Worm (Caenorhabditis elegans) whole organism, L2 larva: ENCODE data around the gene F28C10.3.

Experiments
- C34F6.9 ChIP-seq: fragments of 150-350 bp; optimal IDR thresholded peaks from 2 replicates; lab custom pipeline; 2014; ENCODE audit warnings: missing biosample characterization, missing genetic modification characterization
- Y55F3AM.14 ChIP-seq: fragments of 200-800 bp; sonication (Bioruptor generic); optimal IDR thresholded peaks from 2 replicates; lab custom pipeline; 2018; ENCODE audit warnings: mild to moderate bottlenecking, missing genetic modification characterization, missing compliant biosample characterization
- ZK546.5 ChIP-seq: sonication (generic microtip); optimal IDR thresholded peaks from 2 replicates; lab custom pipeline; 2017; ENCODE audit warnings: missing biosample characterization, missing genetic modification characterization
- alr-1 ChIP-seq: fragments of 150-350 bp; optimal IDR thresholded peaks from 2 replicates; lab custom pipeline; 2014; ENCODE audit warnings: missing biosample characterization, missing genetic modification characterization
- aly-2 ChIP-seq: fragments of 150-350 bp; optimal IDR thresholded peaks from 2 replicates; lab custom pipeline; 2014; ENCODE audit warnings: missing biosample characterization, missing genetic modification characterization
- ama-1 ChIP-seq: fragments of 150-350 bp; optimal IDR thresholded peaks from 2 replicates; lab custom pipeline; 2018; ENCODE audit warnings: inconsistent platforms
- blmp-1 ChIP-seq: sonication (generic microtip); optimal IDR thresholded peaks from 2 replicates; lab custom pipeline; 2017; ENCODE audit warnings: missing genetic modification characterization, mild to moderate bottlenecking, missing compliant biosample characterization, antibody characterized with exemption, moderate library complexity; ENCODE audit not compliant: insufficient read depth
- ceh-16 ChIP-seq: fragments of 150-350 bp; optimal IDR thresholded peaks from 2 replicates; lab custom pipeline; 2014; ENCODE audit warnings: missing biosample characterization, missing genetic modification characterization
- ceh-82 ChIP-seq: fragments of 150-350 bp; optimal IDR thresholded peaks from 2 replicates; lab custom pipeline; 2014; ENCODE audit warnings: missing biosample characterization, missing genetic modification characterization
- crh-2 ChIP-seq: sonication (generic microtip); optimal IDR thresholded peaks from 2 replicates; lab custom pipeline; 2017; ENCODE audit warnings: missing biosample characterization, missing genetic modification characterization
- egl-27 ChIP-seq: sonication (generic microtip); optimal IDR thresholded peaks from 3 replicates; lab custom pipeline; 2017; ENCODE audit warnings: missing biosample characterization, missing genetic modification reagents, missing genetic modification characterization
- elt-1 ChIP-seq: fragments of 150-350 bp; optimal IDR thresholded peaks from 2 replicates; lab custom pipeline; 2014; ENCODE audit warnings: missing biosample characterization, missing genetic modification characterization
- elt-3 ChIP-seq: sonication (generic microtip); optimal IDR thresholded peaks from 2 replicates; lab custom pipeline; 2017; ENCODE audit warnings: missing biosample characterization, missing genetic modification characterization
- fos-1 ChIP-seq: fragments of 150-350 bp; optimal IDR thresholded peaks from 2 replicates; lab custom pipeline; 2014; ENCODE audit warnings: missing biosample characterization, missing genetic modification characterization
- lin-11 ChIP-seq: fragments of 150-350 bp; sonication (generic microtip); optimal IDR thresholded peaks from 2 replicates; lab custom pipeline; 2014; ENCODE audit warnings: missing biosample characterization, missing genetic modification characterization, inconsistent platforms, mixed read lengths
- lin-13 ChIP-seq: fragments of 150-350 bp; optimal IDR thresholded peaks from 2 replicates; lab custom pipeline; 2014; ENCODE audit warnings: missing biosample characterization, missing genetic modification reagents, missing genetic modification characterization
- lsy-2 ChIP-seq, 2 experiments: fragments of 150-350 bp in 1 of 2; sonication (generic microtip) in 1 of 2; optimal IDR thresholded peaks; 2 replicates each; lab custom pipeline; 2014 to 2017; ENCODE audit warnings: missing biosample characterization in 2 of 2, missing genetic modification characterization in 2 of 2
- mab-5 ChIP-seq: fragments of 150-350 bp; optimal IDR thresholded peaks from 2 replicates; lab custom pipeline; 2014; ENCODE audit warnings: missing biosample characterization, missing genetic modification characterization
- mbf-1 ChIP-seq: sonication (generic microtip); optimal IDR thresholded peaks from 2 replicates; lab custom pipeline; 2017; ENCODE audit warnings: missing biosample characterization, missing genetic modification characterization
- mdl-1 ChIP-seq, 2 experiments: fragments of 150-350 bp in 1 of 2; sonication (generic microtip) in 1 of 2; optimal IDR thresholded peaks; 2 replicates each; lab custom pipeline; 2017; ENCODE audit warnings: missing biosample characterization in 2 of 2, missing genetic modification characterization in 2 of 2
- nhr-10 ChIP-seq: sonication (generic microtip); optimal IDR thresholded peaks from 2 replicates; lab custom pipeline; 2017; ENCODE audit warnings: missing biosample characterization, missing genetic modification characterization
- nhr-11 ChIP-seq: fragments of 150-350 bp; optimal IDR thresholded peaks from 2 replicates; lab custom pipeline; 2014; ENCODE audit warnings: missing biosample characterization, missing genetic modification characterization
- nhr-12 ChIP-seq: fragments of 150-350 bp; optimal IDR thresholded peaks from 2 replicates; lab custom pipeline; 2014; ENCODE audit warnings: missing biosample characterization, missing genetic modification characterization
- nhr-129 ChIP-seq: fragments of 150-350 bp; optimal IDR thresholded peaks from 2 replicates; lab custom pipeline; 2014; ENCODE audit warnings: missing biosample characterization, missing genetic modification characterization
- nhr-21 ChIP-seq: fragments of 150-350 bp; optimal IDR thresholded peaks from 2 replicates; lab custom pipeline; 2014; ENCODE audit warnings: missing biosample characterization, missing genetic modification characterization
- nhr-23 ChIP-seq: fragments of 150-350 bp; optimal IDR thresholded peaks from 2 replicates; lab custom pipeline; 2014; ENCODE audit warnings: missing biosample characterization, missing genetic modification reagents, missing genetic modification characterization
- nhr-237 ChIP-seq: fragments of 150-350 bp; optimal IDR thresholded peaks from 2 replicates; lab custom pipeline; 2014; ENCODE audit warnings: missing biosample characterization, missing genetic modification characterization
- nhr-25 ChIP-seq: fragments of 150-350 bp; sonication (generic microtip); optimal IDR thresholded peaks from 3 replicates; lab custom pipeline; 2014; ENCODE audit warnings: missing biosample characterization, missing genetic modification characterization
- nhr-6 ChIP-seq: fragments of 150-350 bp; optimal IDR thresholded peaks from 2 replicates; lab custom pipeline; 2014; ENCODE audit warnings: missing biosample characterization, missing genetic modification characterization
- nhr-77 ChIP-seq: fragments of 150-350 bp; optimal IDR thresholded peaks from 2 replicates; lab custom pipeline; 2014; ENCODE audit warnings: missing biosample characterization, missing genetic modification characterization
- sem-4 ChIP-seq: fragments of 150-350 bp; optimal IDR thresholded peaks from 2 replicates; lab custom pipeline; 2014; ENCODE audit warnings: missing biosample characterization, missing genetic modification reagents, missing genetic modification characterization
- sma-3 ChIP-seq: sonication (generic microtip); optimal IDR thresholded peaks from 2 replicates; lab custom pipeline; 2016; ENCODE audit warnings: missing genetic modification reagents, missing genetic modification characterization, missing compliant biosample characterization
- sma-9 ChIP-seq, 2 experiments: fragments of 150-350 bp in 1 of 2; sonication (generic microtip) in 1 of 2; optimal IDR thresholded peaks; 2 replicates each; lab custom pipeline; 2014 to 2016; ENCODE audit warnings: missing genetic modification characterization in 2 of 2, mild to moderate bottlenecking in 1 of 2, missing biosample characterization in 1 of 2, missing compliant biosample characterization in 1 of 2, missing genetic modification reagents in 1 of 2, moderate library complexity in 1 of 2
- snpc-4 ChIP-seq: fragments of 150-350 bp; optimal IDR thresholded peaks from 2 replicates; lab custom pipeline; 2014; ENCODE audit warnings: missing biosample characterization, missing genetic modification characterization
- unc-55 ChIP-seq: fragments of 150-350 bp; sonication (generic microtip); optimal IDR thresholded peaks from 3 replicates; lab custom pipeline; 2014; ENCODE audit warnings: missing biosample characterization, missing genetic modification reagents, missing genetic modification characterization
- unc-62 ChIP-seq: fragments of 150-350 bp; optimal IDR thresholded peaks from 2 replicates; lab custom pipeline; 2014; ENCODE audit warnings: missing biosample characterization, missing genetic modification reagents, missing genetic modification characterization
- zag-1 ChIP-seq: fragments of 150-350 bp; optimal IDR thresholded peaks from 2 replicates; lab custom pipeline; 2014; ENCODE audit warnings: missing biosample characterization, missing genetic modification characterization
- ztf-1 ChIP-seq: fragments of 200-800 bp; sonication (Bioruptor generic); conservative IDR thresholded peaks from 2 replicates; pipeline ENCODE4 v1.3.6; 2022; ENCODE audit warnings: missing genetic modification characterization, missing compliant biosample characterization
- ztf-11 ChIP-seq: sonication (generic microtip); optimal IDR thresholded peaks from 2 replicates; lab custom pipeline; 2017; ENCODE audit warnings: missing biosample characterization, missing genetic modification characterization

The F28C10.3 gene

ce11 chrX:551175-551729 lies 15.6 kb upstream of the F28C10.3 start, which contains the start of gene F57C12.2:
Gene F57C12.2 (minus strand): TSS chrX:551392.
- TF ChIP-seq snpc-4 (tag; lab: Kevin White, UChicago) (peak; percentile 1), crh-2 (tag; lab: Kevin White, UChicago) (no peak), fos-1 (peak; percentile 85)
- TF ChIP-seq, all 48 proteins: peak for 2

ce11 chrX:542807-543206 lies 7.2 kb upstream of the F28C10.3 start, which contains the start of gene F28C10.1:
Gene F28C10.1 (plus strand): TSS chrX:543107.
- TF ChIP-seq aly-2 (tag; lab: Kevin White, UChicago) (no peak), C34F6.9 (tag; lab: Kevin White, UChicago) (no peak), blmp-1 (tag; lab: Kevin White, UChicago) (no peak), ama-1 (lab: Kevin White, UChicago) (no peak), zag-1 (no peak), mbf-1 (tag; lab: Kevin White, UChicago) (no peak), nhr-11 (tag; lab: Kevin White, UChicago) (no peak), lin-13 (GFP tag; lab: Kevin White, UChicago) (no peak), nhr-12 (tag; lab: Kevin White, UChicago) (no peak), unc-62 (GFP tag; lab: Kevin White, UChicago) (no peak), lsy-2 (tag; optimal IDR thresholded peaks at IDR 0.05; lab: Kevin White, UChicago) (no peak), mab-5 (tag; lab: Kevin White, UChicago) (no peak), nhr-21 (tag; lab: Kevin White, UChicago) (no peak), mdl-1 (tag; optimal IDR thresholded peaks at IDR 0.05; lab: Kevin White, UChicago) (no peak), lin-11 (tag; lab: Kevin White, UChicago) (no peak), nhr-23 (tag; lab: Kevin White, UChicago) (no peak), sma-3 (GFP tag; lab: Kevin White, UChicago) (no peak)

- no peak for TF ChIP-seq nhr-23 (tag; lab: Kevin White, UChicago)
- no peak for TF ChIP-seq sma-9 (GFP tag; optimal IDR thresholded peaks at IDR 0.05; lab: Kevin White, UChicago)
- no peak for TF ChIP-seq sma-9 (tag; optimal IDR thresholded peaks at IDR 0.05; lab: Kevin White, UChicago)
- TF ChIP-seq nhr-21 (tag; lab: Kevin White, UChicago), result no peak
- no peak for TF ChIP-seq nhr-237 (tag; lab: Kevin White, UChicago)
- no peak for TF ChIP-seq Y55F3AM.14 (GFP tag; lab: Kevin White, UChicago)
- no peak for TF ChIP-seq nhr-77 (tag; lab: Kevin White, UChicago)
- TF ChIP-seq sem-4 (tag; lab: Kevin White, UChicago), result no peak
- TF ChIP-seq nhr-11 (tag; lab: Kevin White, UChicago), result no peak
- TF ChIP-seq alr-1 (tag; lab: Kevin White, UChicago), result no peak
- TF ChIP-seq elt-3, result no peak
- no peak for TF ChIP-seq C34F6.9 (tag; lab: Kevin White, UChicago)
- TF ChIP-seq egl-27 (tag; lab: Kevin White, UChicago), result no peak
- TF ChIP-seq blmp-1 (tag; lab: Kevin White, UChicago), result no peak
- no peak for TF ChIP-seq lin-11 (tag; lab: Kevin White, UChicago)
- TF ChIP-seq ZK546.5 (tag; lab: Kevin White, UChicago), result no peak
- TF ChIP-seq ztf-1 (GFP tag; lab: Robert Waterston, UW), result no peak
- no peak for TF ChIP-seq unc-55 (GFP tag; lab: Kevin White, UChicago)
- TF ChIP-seq elt-1 (tag; lab: Kevin White, UChicago), result no peak
These were observed 2.5 kb upstream of the F28C10.3 start for ce11 chrX:538083-538482.

DNA sequence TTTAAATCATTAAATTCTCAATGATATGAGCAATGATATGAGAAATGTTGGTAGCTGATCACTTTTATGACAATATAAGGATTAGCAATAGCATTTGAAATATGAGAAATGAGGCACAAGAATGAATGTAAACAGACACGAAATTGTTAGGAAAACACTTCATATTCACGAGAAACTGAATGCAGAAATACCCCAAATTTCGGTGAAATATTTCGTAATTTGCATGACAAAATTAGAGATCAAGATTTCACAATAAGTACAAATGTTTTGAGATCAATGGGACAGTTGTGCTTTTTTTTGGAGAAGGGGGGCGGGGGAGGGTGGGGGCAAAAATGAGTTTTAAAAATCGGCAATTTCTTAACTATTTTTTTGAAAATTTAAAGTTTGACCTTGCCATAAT lies 737 bp upstream of the F28C10.3 start:
- TF ChIP-seq mab-5 (tag; lab: Kevin White, UChicago) (no peak), nhr-129 (peak; percentile 58)
- TF ChIP-seq, all 48 proteins: peak for 1

DNA sequence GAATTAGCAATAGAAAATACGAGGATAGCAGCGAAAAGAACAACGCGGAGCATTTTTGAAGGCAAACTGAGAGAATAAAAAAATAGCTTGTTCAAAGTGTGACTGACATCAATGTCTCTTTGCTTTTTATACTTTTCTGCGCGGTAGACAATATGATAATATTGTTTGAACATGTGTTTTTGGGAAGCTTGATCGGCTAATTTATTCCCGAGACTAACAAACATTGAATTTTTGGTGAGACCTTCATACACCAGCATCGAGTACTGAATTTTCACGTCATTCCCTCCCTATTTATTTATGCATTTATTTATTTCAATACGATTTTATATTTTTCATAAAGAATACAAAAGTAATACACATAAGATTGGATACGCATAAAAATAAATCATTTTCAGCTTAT lies 4.7 kb downstream of the F28C10.3 start, which contains the start of gene B0310.6:
Gene B0310.6 (minus strand): TSS at position 101 of the 400 bp plus-strand sequence.
- no peak for TF ChIP-seq ceh-82
- no peak for TF ChIP-seq nhr-25 (tag; lab: Kevin White, UChicago)
- no peak for TF ChIP-seq nhr-6 (tag; lab: Kevin White, UChicago)
- TF ChIP-seq nhr-10 (tag; lab: Kevin White, UChicago), result no peak
- no peak for TF ChIP-seq nhr-129
- TF ChIP-seq ceh-16 (tag; lab: Kevin White, UChicago), result no peak
- TF ChIP-seq aly-2 (tag; lab: Kevin White, UChicago), result no peak
- TF ChIP-seq elt-3, result no peak
- TF ChIP-seq lsy-2 (tag; optimal IDR thresholded peaks at IDR 0.05; lab: Kevin White, UChicago), result no peak
- no peak for TF ChIP-seq nhr-11 (tag; lab: Kevin White, UChicago)
- TF ChIP-seq ztf-11 (tag; lab: Kevin White, UChicago), result no peak
- TF ChIP-seq unc-55 (GFP tag; lab: Kevin White, UChicago), result no peak
- TF ChIP-seq sem-4 (tag; lab: Kevin White, UChicago), result no peak
- no peak for TF ChIP-seq alr-1 (tag; lab: Kevin White, UChicago)
- TF ChIP-seq nhr-21 (tag; lab: Kevin White, UChicago), result no peak
- TF ChIP-seq C34F6.9 (tag; lab: Kevin White, UChicago), result no peak
